Worm (Caenorhabditis elegans): ENCODE measurements around the gene lin-39.

Gene lin-39

ce11 chrIII:7494850-7495314 is 41.5 kb downstream of the lin-39 start (continued):
- TF ChIP-seq egl-43 (GFP tag; IDR thresholded peaks at IDR 0.05): 0 out of 2 replicates have a peak, but pooled peaks have one; percentile 41
- peak; percentile 70 for TF ChIP-seq lin-38 (GFP tag; IDR thresholded peaks at IDR 0.05)
- TF ChIP-seq Y75B8A.6 (GFP tag; IDR thresholded peaks at IDR 0.05): 0 out of 2 replicates have a peak, but pooled peaks have one; percentile 9
- peak; percentile 17; the same call in 1 of the 2 replicates for TF ChIP-seq lim-7 (GFP tag; IDR thresholded peaks at IDR 0.05)
- no peak for TF ChIP-seq fkh-10 (GFP tag; optimal IDR thresholded peaks at IDR 0.05)
- TF ChIP-seq R02D3.7 (tag; optimal IDR thresholded peaks at IDR 0.05): no peak
- TF ChIP-seq saeg-2 (GFP tag; IDR thresholded peaks at IDR 0.05): peak; percentile 46; the same call in 1 of the 2 replicates
- peak; percentile 45; the same call in 1 of the 2 replicates for TF ChIP-seq Y48G9A.11 (GFP tag; IDR thresholded peaks at IDR 0.05)
- TF ChIP-seq snpc-4 (tag; optimal IDR thresholded peaks at IDR 0.05): no peak
- no peak for TF ChIP-seq dmd-6 (GFP tag; IDR thresholded peaks at IDR 0.05)
- TF ChIP-seq F49E8.2 (tag; optimal IDR thresholded peaks at IDR 0.05; ENCODE audit: borderline replicate concordance): peak; percentile 72
- no peak for TF ChIP-seq ceh-62 (tag; optimal IDR thresholded peaks at IDR 0.05)
- no peak for TF ChIP-seq unc-62 (GFP tag; optimal IDR thresholded peaks at IDR 0.05 in 1 of 2)
- TF ChIP-seq unc-62 (tag; optimal IDR thresholded peaks at IDR 0.05): no peak
- no peak for TF ChIP-seq ZK337.2 (GFP tag; IDR thresholded peaks at IDR 0.05)
- no peak for TF ChIP-seq ceh-82 (tag; optimal IDR thresholded peaks at IDR 0.05)
- peak; percentile 43 for TF ChIP-seq unc-130 (GFP tag; optimal IDR thresholded peaks at IDR 0.05)
- TF ChIP-seq nhr-25 (tag; optimal IDR thresholded peaks at IDR 0.05; ENCODE audit: borderline replicate concordance, insufficient read depth): peak; percentile 39
- TF ChIP-seq madf-5 (GFP tag; IDR thresholded peaks at IDR 0.05): 0 out of 4 replicates have a peak, but pooled peaks of 1 of the 2 experiments have one; percentile 2
- peak; percentile 43 for TF ChIP-seq aha-1 (tag)
- peak; percentile 49; the same call in 1 of the 2 replicates for TF ChIP-seq ctbp-1 (GFP tag; IDR thresholded peaks at IDR 0.05)
- peak; percentile 52; the same call in 1 of the 2 replicates for TF ChIP-seq tra-1 (GFP tag; IDR thresholded peaks at IDR 0.05)
- peak; percentile 30 for TF ChIP-seq duxl-1 (tag; optimal IDR thresholded peaks at IDR 0.05; ENCODE audit: poor library complexity)
- TF ChIP-seq mes-2 (tag; optimal IDR thresholded peaks at IDR 0.05; ENCODE audit: poor library complexity, severe bottlenecking): peak; percentile 44
- TF ChIP-seq dmd-8 (GFP tag; IDR thresholded peaks at IDR 0.05): 0 out of 2 replicates have a peak, but pooled peaks have one; percentile 46
- TF ChIP-seq Y5F2A.4 (GFP tag; optimal IDR thresholded peaks at IDR 0.05): peak; percentile 51

DNA sequence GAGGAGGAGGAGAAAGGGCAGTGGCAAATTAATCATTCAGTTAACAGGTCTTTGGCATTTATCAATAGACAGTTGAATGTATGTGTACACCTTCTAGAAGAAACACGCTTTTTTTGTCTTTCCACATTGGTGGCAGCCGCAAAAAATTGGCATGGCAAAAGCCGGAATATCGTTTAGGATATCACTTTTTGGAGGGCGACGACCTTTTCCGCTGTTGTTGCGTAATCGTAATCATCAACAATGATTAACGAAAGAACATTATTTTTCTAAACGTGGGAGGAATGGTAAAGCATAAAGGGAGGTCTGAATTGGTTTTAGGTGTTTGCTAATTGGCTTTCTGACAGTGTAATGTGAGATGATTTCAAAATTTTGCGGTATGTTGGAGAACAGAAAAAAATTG is 44.5 kb downstream of the lin-39 start:
- TF ChIP-seq saeg-2 (GFP tag; IDR thresholded peaks at IDR 0.05) (no peak), madf-5 (GFP tag; IDR thresholded peaks at IDR 0.05) (no peak), mxl-3 (GFP tag; optimal IDR thresholded peaks at IDR 0.05) (peak; percentile 35), ZK337.2 (GFP tag; IDR thresholded peaks at IDR 0.05) (no peak), hif-1 (tag; optimal IDR thresholded peaks at IDR 0.05) (peak in 1 of 2 experiments; percentile 22), hlh-11 (tag; optimal IDR thresholded peaks at IDR 0.05) (peak; percentile 22), fos-1 (tag; optimal IDR thresholded peaks at IDR 0.05) (no peak), unc-62 (GFP tag; optimal IDR thresholded peaks at IDR 0.05 in 1 of 2) (peak in 1 of 2 experiments; percentile 67), unc-62 (tag; optimal IDR thresholded peaks at IDR 0.05) (no peak), nhr-28 (tag; optimal IDR thresholded peaks at IDR 0.05) (peak; percentile 0), ama-1 (optimal IDR thresholded peaks at IDR 0.05) (no peak)

DNA sequence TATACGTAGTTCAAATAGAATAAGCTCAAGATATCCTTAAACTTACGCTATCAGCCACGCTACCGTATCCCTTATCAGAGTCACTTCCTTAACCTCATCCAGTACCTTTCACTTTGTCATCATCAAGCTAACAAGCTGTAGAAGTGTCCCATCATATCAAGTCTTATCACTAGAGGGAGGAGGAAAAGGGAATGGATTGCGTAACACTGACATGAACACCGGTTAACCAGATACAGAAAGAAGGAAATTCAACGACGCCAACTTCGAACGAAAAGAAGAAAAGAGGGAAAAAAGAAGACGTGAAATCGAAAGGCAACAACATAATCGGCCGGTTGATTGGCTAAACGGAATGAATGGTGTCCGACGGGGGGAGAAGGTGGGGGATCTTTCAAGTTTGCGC is 46.4 kb downstream of the lin-39 start:
- TF ChIP-seq R02D3.7 (tag; optimal IDR thresholded peaks at IDR 0.05) (no peak), nhr-48 (tag; optimal IDR thresholded peaks at IDR 0.05) (no peak), unc-39 (tag; optimal IDR thresholded peaks at IDR 0.05) (no peak), duxl-1 (tag; optimal IDR thresholded peaks at IDR 0.05; ENCODE audit: poor library complexity) (no peak), egl-27 (tag; optimal IDR thresholded peaks at IDR 0.05) (no peak)

DNA sequence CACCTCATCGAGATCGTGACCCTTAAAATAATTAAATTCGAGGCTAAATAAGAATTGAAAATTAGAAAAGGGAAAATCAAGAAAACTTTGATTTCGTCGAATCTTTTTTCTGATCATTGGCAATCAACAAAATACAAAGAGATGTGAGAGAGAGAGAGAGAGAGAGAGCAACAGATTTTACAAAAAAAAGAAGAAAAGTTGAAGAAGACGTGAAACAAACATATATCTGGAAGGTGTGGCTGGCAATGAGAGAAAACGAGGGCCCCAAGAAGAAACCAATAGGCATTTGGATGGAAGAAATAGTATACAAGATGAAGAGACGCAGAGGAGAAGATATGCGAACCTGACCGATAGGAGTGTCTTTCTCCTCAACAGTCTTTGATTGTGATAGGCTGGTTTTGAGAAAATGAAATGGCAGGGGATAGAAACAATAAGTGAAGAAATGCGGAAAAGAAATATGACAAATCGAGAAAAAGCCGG is 47.3 kb downstream of the lin-39 start, which contains the start of gene mup-4:
Gene mup-4 (minus strand): TSS at position 51 of the 480 bp plus-strand sequence.
- TF ChIP-seq ctbp-1 (GFP tag; IDR thresholded peaks at IDR 0.05) (no peak), hlh-30 (tag; optimal IDR thresholded peaks at IDR 0.05; ENCODE audit: insufficient read depth) (no peak), ZK337.2 (GFP tag; IDR thresholded peaks at IDR 0.05) (no peak), hlh-11 (tag; optimal IDR thresholded peaks at IDR 0.05) (no peak), mxl-3 (GFP tag; optimal IDR thresholded peaks at IDR 0.05) (no peak), sdz-12 (GFP tag; optimal IDR thresholded peaks at IDR 0.05) (no peak), ZK546.5 (tag; optimal IDR thresholded peaks at IDR 0.05) (no peak), lin-39 (tag; optimal IDR thresholded peaks at IDR 0.05) (no peak), lin-29 (GFP tag; IDR thresholded peaks at IDR 0.05) (no peak), pqm-1 (tag; optimal IDR thresholded peaks at IDR 0.05) (no peak), gei-8 (GFP tag; optimal IDR thresholded peaks at IDR 0.05) (no peak), hmg-1.1 (GFP tag; IDR thresholded peaks at IDR 0.05) (no peak), nhr-237 (tag; optimal IDR thresholded peaks at IDR 0.05) (no peak)

Data from whole organism, L4 larva.